4 fruit fly cellular contexts compared by ENCODE assay signal in genomic region chr3L:4395501-4396073, dm6.
TF ChIP-seq lines count a peak whose summit lies in the region.

No protein-coding gene starts in this region.

- TF ChIP-seq CTCF in whole organism, embryonic (GFP tag; optimal IDR thresholded peaks at IDR 0.05; lab: Kevin White, UChicago), result no peak

TF ChIP-seq in whole organism, embryonic, 481 proteins besides CTCF, POLR2A, EP300 and RAD21 (continues in another document):
- TF ChIP-seq zen2 (GFP tag; IDR thresholded peaks at IDR 0.05; lab: Robert Waterston, UW; ENCODE audit: partially characterized antibody) (no peak), CG43689 (GFP tag; IDR thresholded peaks at IDR 0.05; lab: Robert Waterston, UW) (no peak), CG13424 (tag; optimal IDR thresholded peaks at IDR 0.05; lab: Kevin White, UChicago) (no peak), ro (GFP tag; IDR thresholded peaks at IDR 0.05; lab: Robert Waterston, UW) (no peak), grau (tag; optimal IDR thresholded peaks at IDR 0.05; lab: Kevin White, UChicago) (no peak), CG2712 (tag; optimal IDR thresholded peaks at IDR 0.05; lab: Kevin White, UChicago) (peak; percentile 1), CG17186 (GFP tag; optimal IDR thresholded peaks at IDR 0.05; lab: Kevin White, UChicago) (no peak), sug (tag; optimal IDR thresholded peaks at IDR 0.05; lab: Kevin White, UChicago) (no peak), br (optimal IDR thresholded peaks at IDR 0.05; lab: Kevin White, UChicago) (no peak), crc (GFP tag; optimal IDR thresholded peaks at IDR 0.05; lab: Kevin White, UChicago) (no peak), CG15479 (GFP tag; optimal IDR thresholded peaks at IDR 0.05; lab: Kevin White, UChicago) (no peak), Ets65A (GFP tag; lab: Kevin White, UChicago) (peak; percentile 15), Dll (GFP tag; IDR thresholded peaks at IDR 0.05; lab: Robert Waterston, UW; ENCODE audit: partially characterized antibody) (no peak), CG31441 (GFP tag; IDR thresholded peaks at IDR 0.05; lab: Robert Waterston, UW) (0 out of 2 replicates have a peak, but pooled peaks have one; percentile 13), CG12391 (tag; optimal IDR thresholded peaks at IDR 0.05; lab: Kevin White, UChicago) (peak; percentile 2), sd (tag; optimal IDR thresholded peaks at IDR 0.05; lab: Kevin White, UChicago) (peak; percentile 53), CG2678 (tag; optimal IDR thresholded peaks at IDR 0.05; lab: Kevin White, UChicago) (peak; percentile 10), Dip3 (GFP tag; optimal IDR thresholded peaks at IDR 0.05; lab: Kevin White, UChicago) (no peak), cad (GFP tag; optimal IDR thresholded peaks at IDR 0.05; lab: Kevin White, UChicago) (no peak), sisA (GFP tag; IDR thresholded peaks at IDR 0.05; lab: Robert Waterston, UW) (no peak), CG6683 (GFP tag; optimal IDR thresholded peaks at IDR 0.05; lab: Kevin White, UChicago) (no peak), CG13287 (GFP tag; IDR thresholded peaks at IDR 0.05; lab: Robert Waterston, UW; ENCODE audit: partially characterized antibody) (no peak), hbn (GFP tag; IDR thresholded peaks at IDR 0.05; lab: Robert Waterston, UW; ENCODE audit: partially characterized antibody) (no peak)

TF ChIP-seq in whole organism, prepupa, 60 proteins besides CTCF, POLR2A, EP300 and RAD21 (continues in another document):
- no peak for TF ChIP-seq CG7368 (GFP tag; optimal IDR thresholded peaks at IDR 0.05; lab: Kevin White, UChicago)
- no peak for TF ChIP-seq Hr38 (GFP tag; optimal IDR thresholded peaks at IDR 0.05; lab: Kevin White, UChicago)
- TF ChIP-seq CG10631 (GFP tag; optimal IDR thresholded peaks at IDR 0.05; lab: Kevin White, UChicago), result peak; percentile 30
- peak; percentile 53 for TF ChIP-seq CG3919 (GFP tag; optimal IDR thresholded peaks at IDR 0.05; lab: Kevin White, UChicago)
- peak; percentile 91 for TF ChIP-seq Eip78C (GFP tag; lab: Kevin White, UChicago)
- peak in 1 of 2 experiments; percentile 67 for TF ChIP-seq salr (GFP tag; optimal IDR thresholded peaks at IDR 0.05; lab: Kevin White, UChicago)
- peak; percentile 51 for TF ChIP-seq CG34406 (GFP tag; optimal IDR thresholded peaks at IDR 0.05; lab: Kevin White, UChicago)
- peak; percentile 78 for TF ChIP-seq CG32006 (GFP tag; optimal IDR thresholded peaks at IDR 0.05; lab: Kevin White, UChicago)
- TF ChIP-seq Gug (GFP tag; IDR thresholded peaks at IDR 0.05; lab: Robert Waterston, UW), result no peak
- peak; percentile 43 for TF ChIP-seq CG8632 (GFP tag; optimal IDR thresholded peaks at IDR 0.05; lab: Kevin White, UChicago)
- TF ChIP-seq svp (GFP tag; lab: Kevin White, UChicago), result peak; percentile 91
- TF ChIP-seq Sox102F (GFP tag; optimal IDR thresholded peaks at IDR 0.05; lab: Kevin White, UChicago), result peak; percentile 57
- peak; percentile 11 for TF ChIP-seq Ets21C (GFP tag; optimal IDR thresholded peaks at IDR 0.05; lab: Kevin White, UChicago)
- no peak for TF ChIP-seq CG9139 (GFP tag; optimal IDR thresholded peaks at IDR 0.05; lab: Kevin White, UChicago)
- TF ChIP-seq vri (GFP tag; optimal IDR thresholded peaks at IDR 0.05; lab: Kevin White, UChicago), result no peak
- no peak for TF ChIP-seq CG6163 (GFP tag; IDR thresholded peaks at IDR 0.05; lab: Robert Waterston, UW)
- TF ChIP-seq pdm3 (GFP tag; optimal IDR thresholded peaks at IDR 0.05; lab: Kevin White, UChicago), result peak; percentile 61
- TF ChIP-seq Lpt (GFP tag; optimal IDR thresholded peaks at IDR 0.05; lab: Kevin White, UChicago), result no peak
- TF ChIP-seq dsx (GFP tag; optimal IDR thresholded peaks at IDR 0.05; lab: Kevin White, UChicago; ENCODE audit: poor library complexity, severe bottlenecking), result no peak
- no peak for TF ChIP-seq CG15336 (GFP tag; IDR thresholded peaks at IDR 0.05; lab: Robert Waterston, UW)
- TF ChIP-seq Sox15 (GFP tag; optimal IDR thresholded peaks at IDR 0.05; lab: Kevin White, UChicago), result peak; percentile 34
- TF ChIP-seq fkh (GFP tag; optimal IDR thresholded peaks at IDR 0.05; lab: Kevin White, UChicago), result no peak
- peak; percentile 35 for TF ChIP-seq CG11902 (GFP tag; optimal IDR thresholded peaks at IDR 0.05; lab: Kevin White, UChicago)
- no peak for TF ChIP-seq CG8319 (GFP tag; optimal IDR thresholded peaks at IDR 0.05; lab: Kevin White, UChicago)

TF ChIP-seq in whole organism, pupa, 21 proteins besides CTCF, POLR2A, EP300 and RAD21:
- TF ChIP-seq rn (GFP tag; IDR thresholded peaks at IDR 0.05; lab: Robert Waterston, UW), result no peak
- peak; percentile 30 for TF ChIP-seq CG9948 (tag; optimal IDR thresholded peaks at IDR 0.05; lab: Kevin White, UChicago)
- TF ChIP-seq fd96Ca (GFP tag; IDR thresholded peaks at IDR 0.05; lab: Robert Waterston, UW), result no peak
- peak; percentile 30 for TF ChIP-seq CG15710 (tag; optimal IDR thresholded peaks at IDR 0.05; lab: Kevin White, UChicago)
- TF ChIP-seq CG32121 (GFP tag; IDR thresholded peaks at IDR 0.05; lab: Robert Waterston, UW), result no peak
- TF ChIP-seq CG14655 (GFP tag; optimal IDR thresholded peaks at IDR 0.05; lab: Kevin White, UChicago), result peak; percentile 65
- TF ChIP-seq Ets98B (GFP tag; IDR thresholded peaks at IDR 0.05; lab: Robert Waterston, UW), result no peak
- TF ChIP-seq Pif1B (GFP tag; optimal IDR thresholded peaks at IDR 0.05; lab: Kevin White, UChicago), result no peak
- peak; percentile 29 for TF ChIP-seq CG8159 (tag; optimal IDR thresholded peaks at IDR 0.05; lab: Kevin White, UChicago)
- TF ChIP-seq CG34367 (tag; optimal IDR thresholded peaks at IDR 0.05; lab: Kevin White, UChicago), result no peak
- TF ChIP-seq Snoo (tag; optimal IDR thresholded peaks at IDR 0.05; lab: Kevin White, UChicago), result peak; percentile 5
- TF ChIP-seq CG17806 (tag; optimal IDR thresholded peaks at IDR 0.05; lab: Kevin White, UChicago), result no peak
- TF ChIP-seq CG4496 (GFP tag; IDR thresholded peaks at IDR 0.05; lab: Robert Waterston, UW), result no peak
- no peak for TF ChIP-seq gl (tag; optimal IDR thresholded peaks at IDR 0.05; lab: Kevin White, UChicago)
- TF ChIP-seq Pif1A (GFP tag; optimal IDR thresholded peaks at IDR 0.05; lab: Kevin White, UChicago), result peak; percentile 54
- TF ChIP-seq CG8301 (tag; optimal IDR thresholded peaks at IDR 0.05; lab: Kevin White, UChicago), result peak; percentile 36
- no peak for TF ChIP-seq CG13204 (GFP tag; optimal IDR thresholded peaks at IDR 0.05; lab: Kevin White, UChicago)
- no peak for TF ChIP-seq D1 (tag; optimal IDR thresholded peaks at IDR 0.05; lab: Kevin White, UChicago)
- no peak for TF ChIP-seq EcR (GFP tag; optimal IDR thresholded peaks at IDR 0.05; lab: Kevin White, UChicago)

TF ChIP-seq in whole organism, wandering third instar larva, 38 proteins besides CTCF, POLR2A, EP300 and RAD21 (continues in another document):
- TF ChIP-seq Dif (GFP tag; optimal IDR thresholded peaks at IDR 0.05; lab: Kevin White, UChicago; ENCODE audit: partially characterized antibody) (no peak), CrebA (GFP tag; optimal IDR thresholded peaks at IDR 0.05; lab: Kevin White, UChicago; ENCODE audit: borderline replicate concordance) (no peak), fru (GFP tag; optimal IDR thresholded peaks at IDR 0.05; lab: Kevin White, UChicago) (peak; percentile 15), Hnf4 (GFP tag; optimal IDR thresholded peaks at IDR 0.05; lab: Kevin White, UChicago) (no peak), lola (GFP tag; optimal IDR thresholded peaks at IDR 0.05; lab: Kevin White, UChicago) (no peak), brk (GFP tag; optimal IDR thresholded peaks at IDR 0.05; lab: Kevin White, UChicago) (no peak), tai (GFP tag; optimal IDR thresholded peaks at IDR 0.05; lab: Kevin White, UChicago) (no peak), Sp1 (GFP tag; optimal IDR thresholded peaks at IDR 0.05; lab: Kevin White, UChicago) (peak; percentile 30), Mio (GFP tag; optimal IDR thresholded peaks at IDR 0.05; lab: Kevin White, UChicago) (no peak), dl (GFP tag; optimal IDR thresholded peaks at IDR 0.05; lab: Kevin White, UChicago; ENCODE audit: insufficient read depth in 1 of 2, partially characterized antibody in 2 of 2) (no peak), h (GFP tag; optimal IDR thresholded peaks at IDR 0.05; lab: Kevin White, UChicago) (peak; percentile 24), Jra (GFP tag; optimal IDR thresholded peaks at IDR 0.05; lab: Kevin White, UChicago) (no peak), Abd-B (GFP tag; optimal IDR thresholded peaks at IDR 0.05; lab: Kevin White, UChicago) (no peak), rgr (GFP tag; optimal IDR thresholded peaks at IDR 0.05; lab: Kevin White, UChicago) (peak; percentile 14), foxo (GFP tag; optimal IDR thresholded peaks at IDR 0.05; lab: Kevin White, UChicago) (peak in 1 of 2 experiments; percentile 43), Myc (optimal IDR thresholded peaks at IDR 0.05; lab: Kevin White, UChicago) (no peak), psq (GFP tag; optimal IDR thresholded peaks at IDR 0.05; lab: Kevin White, UChicago) (peak; percentile 15), sage (GFP tag; optimal IDR thresholded peaks at IDR 0.05; lab: Kevin White, UChicago) (no peak), br (GFP tag; optimal IDR thresholded peaks at IDR 0.05; lab: Kevin White, UChicago) (peak; percentile 0), Vsx2 (GFP tag; optimal IDR thresholded peaks at IDR 0.05; lab: Kevin White, UChicago; ENCODE audit: partially characterized antibody) (no peak), usp (GFP tag; optimal IDR thresholded peaks at IDR 0.05; lab: Kevin White, UChicago) (no peak), dmrt93B (GFP tag; optimal IDR thresholded peaks at IDR 0.05; lab: Kevin White, UChicago) (no peak), woc (GFP tag; optimal IDR thresholded peaks at IDR 0.05; lab: Kevin White, UChicago) (no peak), jim (GFP tag; optimal IDR thresholded peaks at IDR 0.05; lab: Kevin White, UChicago) (no peak), N (GFP tag; optimal IDR thresholded peaks at IDR 0.05; lab: Kevin White, UChicago) (no peak), CG9705 (GFP tag; optimal IDR thresholded peaks at IDR 0.05; lab: Kevin White, UChicago) (no peak), Hr78 (GFP tag; optimal IDR thresholded peaks at IDR 0.05; lab: Kevin White, UChicago) (no peak), Rel (GFP tag; optimal IDR thresholded peaks at IDR 0.05; lab: Kevin White, UChicago) (no peak), Rel (tag; optimal IDR thresholded peaks at IDR 0.05; lab: Kevin White, UChicago) (no peak), ey (GFP tag; optimal IDR thresholded peaks at IDR 0.05; lab: Kevin White, UChicago) (peak; percentile 25), sv (GFP tag; optimal IDR thresholded peaks at IDR 0.05; lab: Kevin White, UChicago) (no peak), Dfd (GFP tag; optimal IDR thresholded peaks at IDR 0.05; lab: Kevin White, UChicago) (no peak), GATAd (GFP tag; optimal IDR thresholded peaks at IDR 0.05; lab: Kevin White, UChicago) (no peak), Hr83 (GFP tag; optimal IDR thresholded peaks at IDR 0.05; lab: Kevin White, UChicago; ENCODE audit: poor library complexity, severe bottlenecking) (no peak), pan (optimal IDR thresholded peaks at IDR 0.05; lab: Kevin White, UChicago) (no peak), HLH106 (tag; optimal IDR thresholded peaks at IDR 0.05; lab: Kevin White, UChicago) (peak; percentile 7)

Comparison
In these comparisons a context has a peak if more than half of its experiments do, and no peak if none do; other contexts are left out.
1. Of the 7 proteins assayed by ChIP-seq in both whole organism, embryonic and whole organism, prepupa: peak only in whole organism, embryonic: none; only in whole organism, prepupa: Blimp-1 and Hr39; in both: Sox102F; in neither: 4.